Worm (Caenorhabditis elegans): ENCODE data around the gene rnh-1.0.
A peak's percentile ranks its signal among the peaks of the same experiment; 100 is the strongest.

The rnh-1.0 gene

DNA sequence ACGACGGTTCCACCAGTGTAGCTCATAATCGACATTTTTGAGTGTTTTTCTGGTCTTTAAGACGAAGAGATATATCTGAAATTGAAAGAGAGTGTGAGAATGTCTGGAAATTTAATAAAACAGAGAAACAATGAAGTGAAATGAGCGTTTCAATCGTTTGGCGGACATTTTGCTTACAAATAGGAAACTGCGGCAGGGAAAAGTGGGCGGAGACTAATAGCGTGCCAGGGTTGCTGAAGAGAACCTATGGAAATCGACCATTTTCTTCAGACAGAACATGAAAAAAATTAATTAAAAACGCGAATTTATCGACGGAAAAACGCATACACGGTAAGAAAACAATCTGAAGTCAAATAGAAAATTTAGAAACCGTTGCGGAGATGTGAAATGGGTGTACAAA, 39.8 kb upstream of the rnh-1.0 start, which contains the start of gene pbs-3 (continued):
- TF ChIP-seq arid-1 (GFP tag; conservative IDR thresholded peaks at IDR 0.05): no peak
- TF ChIP-seq Y105C5A.15 (GFP tag; IDR thresholded peaks at IDR 0.05): no peak
- TF ChIP-seq lin-15B (tag; optimal IDR thresholded peaks at IDR 0.05): no peak
- no peak for TF ChIP-seq attf-4 (tag; optimal IDR thresholded peaks at IDR 0.05)
- TF ChIP-seq F44E2.7 (GFP tag; IDR thresholded peaks at IDR 0.05): no peak
- TF ChIP-seq pqm-1 (tag; optimal IDR thresholded peaks at IDR 0.05): no peak
- no peak for TF ChIP-seq aha-1 (tag)
- TF ChIP-seq lin-1 (GFP tag; IDR thresholded peaks at IDR 0.05): no peak
- no peak for TF ChIP-seq php-3 (GFP tag; IDR thresholded peaks at IDR 0.05)
- TF ChIP-seq zag-1 (tag; optimal IDR thresholded peaks at IDR 0.05): no peak
- TF ChIP-seq F26F4.8 (GFP tag; conservative IDR thresholded peaks at IDR 0.05): no peak
- TF ChIP-seq F37D6.2 (tag; optimal IDR thresholded peaks at IDR 0.05): no peak
- no peak for TF ChIP-seq ceh-82 (tag; optimal IDR thresholded peaks at IDR 0.05)
- TF ChIP-seq nhr-76 (tag; optimal IDR thresholded peaks at IDR 0.05): no peak
- no peak for TF ChIP-seq T26A8.4 (GFP tag; IDR thresholded peaks at IDR 0.05)
- no peak; the same call in 1 of the 2 replicates for TF ChIP-seq dmd-6 (GFP tag; IDR thresholded peaks at IDR 0.05)
- TF ChIP-seq spr-3 (GFP tag; optimal IDR thresholded peaks at IDR 0.05): no peak
- peak; percentile 35 for TF ChIP-seq hlh-11 (tag; optimal IDR thresholded peaks at IDR 0.05)
- TF ChIP-seq saeg-2 (GFP tag; IDR thresholded peaks at IDR 0.05): no peak
- TF ChIP-seq ces-1 (GFP tag; optimal IDR thresholded peaks at IDR 0.05): no peak
- no peak for TF ChIP-seq tag-97 (GFP tag; IDR thresholded peaks at IDR 0.05)
- TF ChIP-seq F49E8.2 (tag; optimal IDR thresholded peaks at IDR 0.05; ENCODE audit: borderline replicate concordance): no peak
- TF ChIP-seq nhr-25 (tag; optimal IDR thresholded peaks at IDR 0.05; ENCODE audit: borderline replicate concordance, insufficient read depth): no peak
- no peak for TF ChIP-seq egl-27 (tag; optimal IDR thresholded peaks at IDR 0.05)
- no peak for TF ChIP-seq set-16 (GFP tag; IDR thresholded peaks at IDR 0.05)
- peak in 1 of 2 experiments; percentile 81 for TF ChIP-seq lsy-2 (tag; optimal IDR thresholded peaks at IDR 0.05)
- no peak for TF ChIP-seq T20F7.1 (GFP tag; optimal IDR thresholded peaks at IDR 0.05)
- TF ChIP-seq mes-2 (tag; optimal IDR thresholded peaks at IDR 0.05; ENCODE audit: poor library complexity, severe bottlenecking): peak; percentile 95

DNA sequence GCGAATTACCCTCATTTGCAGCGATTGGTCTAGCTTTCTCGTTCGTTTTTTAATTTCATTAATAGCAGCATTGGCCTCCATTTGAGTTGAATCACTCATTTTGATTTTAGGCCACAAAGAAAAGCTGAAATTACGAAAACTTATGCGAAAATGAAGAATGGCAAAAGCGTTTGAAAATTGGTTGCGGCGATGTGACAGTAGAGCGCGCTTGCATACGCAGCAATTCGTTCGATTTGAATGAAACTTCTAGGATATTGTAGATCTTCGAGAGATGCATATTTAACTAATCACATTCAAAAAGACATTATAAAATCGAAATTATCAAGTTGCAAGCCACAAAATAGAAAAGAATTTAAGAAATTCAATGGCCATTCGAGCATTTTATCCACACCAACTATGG, 35.4 kb upstream of the rnh-1.0 start, which contains the start of gene ulp-2:
Gene ulp-2, minus strand, starts transcription at position 158 of the 400 bp plus-strand sequence.
- TF ChIP-seq Y105C5A.15 (GFP tag; IDR thresholded peaks at IDR 0.05) (no peak), dpl-1 (GFP tag; optimal IDR thresholded peaks at IDR 0.05) (peak; percentile 14), aha-1 (tag) (peak; percentile 96), lsy-2 (tag; optimal IDR thresholded peaks at IDR 0.05) (peak in 1 of 2 experiments; percentile 53), spr-3 (GFP tag; optimal IDR thresholded peaks at IDR 0.05) (no peak)

- no peak for TF ChIP-seq cey-2 (tag; optimal IDR thresholded peaks at IDR 0.05; ENCODE audit: borderline replicate concordance, insufficient read depth)
- TF ChIP-seq Y75B8A.6 (GFP tag; IDR thresholded peaks at IDR 0.05): no peak
- peak; percentile 31 for TF ChIP-seq nhr-77 (tag; optimal IDR thresholded peaks at IDR 0.05)
- TF ChIP-seq lin-38 (GFP tag; IDR thresholded peaks at IDR 0.05): no peak
- TF ChIP-seq lin-13 (GFP tag; optimal IDR thresholded peaks at IDR 0.05): no peak
- no peak for TF ChIP-seq unc-62 (GFP tag; optimal IDR thresholded peaks at IDR 0.05 in 1 of 2)
- TF ChIP-seq unc-62 (tag; optimal IDR thresholded peaks at IDR 0.05): no peak
- TF ChIP-seq nhr-28 (tag; optimal IDR thresholded peaks at IDR 0.05): peak; percentile 83
- TF ChIP-seq jun-1 (tag; optimal IDR thresholded peaks at IDR 0.05): no peak
- peak; percentile 30 for TF ChIP-seq hlh-11 (tag; optimal IDR thresholded peaks at IDR 0.05)
- TF ChIP-seq unc-39 (tag; optimal IDR thresholded peaks at IDR 0.05): no peak
- TF ChIP-seq Y48G9A.11 (GFP tag; IDR thresholded peaks at IDR 0.05): no peak
- TF ChIP-seq nhr-10 (tag; optimal IDR thresholded peaks at IDR 0.05): no peak
- peak; percentile 33 for TF ChIP-seq pqm-1 (tag; optimal IDR thresholded peaks at IDR 0.05)
- peak; percentile 50 for TF ChIP-seq dve-1 (tag; optimal IDR thresholded peaks at IDR 0.05; ENCODE audit: insufficient read depth)
- peak; percentile 42; the same call in 1 of the 2 replicates for TF ChIP-seq dmd-6 (GFP tag; IDR thresholded peaks at IDR 0.05)
- TF ChIP-seq nhr-237 (tag; optimal IDR thresholded peaks at IDR 0.05): no peak
- TF ChIP-seq dmd-8 (GFP tag; IDR thresholded peaks at IDR 0.05): no peak
- TF ChIP-seq dmd-9 (GFP tag; IDR thresholded peaks at IDR 0.05): no peak
- no peak for TF ChIP-seq daf-16 (GFP tag; optimal IDR thresholded peaks at IDR 0.05)
- peak; percentile 46 for TF ChIP-seq daf-16 (tag; optimal IDR thresholded peaks at IDR 0.05)
- no peak for TF ChIP-seq madf-5 (GFP tag; IDR thresholded peaks at IDR 0.05)
- TF ChIP-seq ama-1 (optimal IDR thresholded peaks at IDR 0.05): no peak
- no peak for TF ChIP-seq arid-1 (GFP tag; conservative IDR thresholded peaks at IDR 0.05)
Measured at ce11 chrII:4960690-4961089, 34.4 kb upstream of the rnh-1.0 start.
